Worm (Caenorhabditis elegans): ENCODE results near the gene mrp-7.

Gene mrp-7

ce11 chrV:19643903-19644302, 30.7 kb upstream of the mrp-7 start, which contains the start of the genes Y43F8C.7 and mrps-28 (continued):
- no peak for TF ChIP-seq rnt-1 (tag; optimal IDR thresholded peaks at IDR 0.05)
- no peak for TF ChIP-seq pax-3 (tag; optimal IDR thresholded peaks at IDR 0.05)
- TF ChIP-seq nhr-19 (GFP tag; conservative IDR thresholded peaks at IDR 0.05): peak; percentile 50
- TF ChIP-seq aha-1 (tag; optimal IDR thresholded peaks at IDR 0.05): no peak
- no peak for TF ChIP-seq ceh-88 (GFP tag; IDR thresholded peaks at IDR 0.05)
- peak; percentile 57 to 62 for TF ChIP-seq efl-1 (optimal IDR thresholded peaks at IDR 0.05)
- peak; percentile 69 to 96 for TF ChIP-seq efl-1 (GFP tag; optimal IDR thresholded peaks at IDR 0.05 in 1 of 2)
- no peak for TF ChIP-seq ets-5 (GFP tag; IDR thresholded peaks at IDR 0.05)
- peak; percentile 25 for TF ChIP-seq fkh-10 (GFP tag; optimal IDR thresholded peaks at IDR 0.05)
- peak; percentile 45 for TF ChIP-seq tbx-2 (tag; optimal IDR thresholded peaks at IDR 0.05)
- no peak for TF ChIP-seq hpl-2 (GFP tag; optimal IDR thresholded peaks at IDR 0.05)
- TF ChIP-seq jun-1 (tag; optimal IDR thresholded peaks at IDR 0.05): no peak
- no peak for TF ChIP-seq vab-15 (tag; optimal IDR thresholded peaks at IDR 0.05)
- TF ChIP-seq sox-4 (tag; optimal IDR thresholded peaks at IDR 0.05): no peak
- no peak for TF ChIP-seq fkh-4 (tag; optimal IDR thresholded peaks at IDR 0.05; ENCODE audit: borderline replicate concordance)
- no peak for TF ChIP-seq sptf-1 (tag; optimal IDR thresholded peaks at IDR 0.05)
- TF ChIP-seq egl-27 (tag; optimal IDR thresholded peaks at IDR 0.05): no peak
- TF ChIP-seq Y116A8C.19 (tag; optimal IDR thresholded peaks at IDR 0.05; ENCODE audit: borderline replicate concordance): no peak
- TF ChIP-seq fos-1 (tag; optimal IDR thresholded peaks at IDR 0.05): no peak
- TF ChIP-seq pag-3 (tag; optimal IDR thresholded peaks at IDR 0.05; ENCODE audit: borderline replicate concordance, insufficient read depth): no peak
- TF ChIP-seq lin-14 (GFP tag; optimal IDR thresholded peaks at IDR 0.05): no peak
- TF ChIP-seq alr-1 (tag; optimal IDR thresholded peaks at IDR 0.05; ENCODE audit: borderline replicate concordance): no peak
- TF ChIP-seq nhr-20 (tag; optimal IDR thresholded peaks at IDR 0.05): no peak
- TF ChIP-seq ceh-82 (tag; optimal IDR thresholded peaks at IDR 0.05): peak; percentile 17 to 71 (median 24)
- TF ChIP-seq nhr-76 (tag; optimal IDR thresholded peaks at IDR 0.05): no peak
- no peak for TF ChIP-seq egl-13 (tag; optimal IDR thresholded peaks at IDR 0.05)
- TF ChIP-seq nhr-237 (tag; optimal IDR thresholded peaks at IDR 0.05): no peak
- TF ChIP-seq sup-37 (GFP tag; optimal IDR thresholded peaks at IDR 0.05): no peak
- no peak for TF ChIP-seq nhr-71 (tag; optimal IDR thresholded peaks at IDR 0.05)
- peak; percentile 66 for TF ChIP-seq nhr-47 (tag; optimal IDR thresholded peaks at IDR 0.05)
- TF ChIP-seq unc-30 (tag; optimal IDR thresholded peaks at IDR 0.05): no peak
- TF ChIP-seq nhr-90 (tag; optimal IDR thresholded peaks at IDR 0.05; ENCODE audit: poor library complexity): peak; percentile 6
- TF ChIP-seq snu-23 (GFP tag; optimal IDR thresholded peaks at IDR 0.05): peak; percentile 74
- TF ChIP-seq tlp-1 (tag; optimal IDR thresholded peaks at IDR 0.05): no peak
- peak; percentile 54 for TF ChIP-seq snpc-4 (tag; optimal IDR thresholded peaks at IDR 0.05)
- TF ChIP-seq nhr-77 (tag; optimal IDR thresholded peaks at IDR 0.05): peak; percentile 39
- TF ChIP-seq nhr-12 (tag; optimal IDR thresholded peaks at IDR 0.05): no peak
- TF ChIP-seq isw-1 (GFP tag; IDR thresholded peaks at IDR 0.05): peak; percentile 51
- peak; percentile 70 for TF ChIP-seq mep-1 (tag; optimal IDR thresholded peaks at IDR 0.05)

- no peak for TF ChIP-seq efl-1 (optimal IDR thresholded peaks at IDR 0.05)
- peak in 1 of 2 experiments; percentile 25 for TF ChIP-seq efl-1 (GFP tag; optimal IDR thresholded peaks at IDR 0.05 in 1 of 2)
- TF ChIP-seq nhr-12 (tag; optimal IDR thresholded peaks at IDR 0.05): no peak
- no peak for TF ChIP-seq fkh-10 (GFP tag; optimal IDR thresholded peaks at IDR 0.05)
- no peak for TF ChIP-seq lin-35 (GFP tag; optimal IDR thresholded peaks at IDR 0.05)
- TF ChIP-seq Y116A8C.19 (tag; optimal IDR thresholded peaks at IDR 0.05; ENCODE audit: borderline replicate concordance): no peak
- no peak for TF ChIP-seq nhr-237 (tag; optimal IDR thresholded peaks at IDR 0.05)
Observed at ce11 chrV:19645572-19646155, 29.0 kb upstream of the mrp-7 start, which contains the start of gene Y43F8C.9. Gene Y43F8C.9 (plus strand): TSS chrV:19646105.
